Fruit fly (Drosophila melanogaster): Measurements from ENCODE around the gene CG11970.

CG11970 gene

DNA sequence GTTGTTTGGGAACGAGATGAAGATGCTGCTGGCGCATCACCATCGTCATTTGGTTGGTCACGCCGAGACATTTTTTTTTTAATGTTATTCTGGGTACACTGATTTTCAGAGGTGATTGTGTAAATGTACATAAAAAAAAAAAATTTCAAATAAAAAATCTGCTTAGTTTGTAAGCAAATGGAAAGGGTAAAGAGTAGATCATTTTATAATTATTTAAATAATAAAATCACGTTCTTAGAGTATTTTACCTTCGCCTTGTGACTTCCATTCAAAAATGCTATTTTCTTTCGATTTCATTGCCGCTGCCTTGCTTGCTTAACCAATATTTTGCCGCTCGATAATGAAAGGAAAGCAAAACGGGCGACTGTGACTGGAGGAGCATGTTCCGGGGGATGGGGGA lies 5.8 kb upstream of the CG11970 start (continued):
- TF ChIP-seq Gug (GFP tag; IDR thresholded peaks at IDR 0.05) (no peak), esn (GFP tag; optimal IDR thresholded peaks at IDR 0.05) (peak; percentile 88), Blimp-1 (GFP tag; optimal IDR thresholded peaks at IDR 0.05) (peak; percentile 83), CG1621 (tag; optimal IDR thresholded peaks at IDR 0.05) (no peak), fd59A (GFP tag; optimal IDR thresholded peaks at IDR 0.05) (peak; percentile 16), CG11762 (GFP tag; optimal IDR thresholded peaks at IDR 0.05; ENCODE audit: insufficient read depth) (peak; percentile 42), CG34406 (GFP tag; optimal IDR thresholded peaks at IDR 0.05) (peak; percentile 90), CG4318 (GFP tag; optimal IDR thresholded peaks at IDR 0.05) (no peak), Eip78C (GFP tag) (peak; percentile 94), CG8119 (GFP tag; IDR thresholded peaks at IDR 0.05) (peak; percentile 51; the same call in 2 of the 3 replicates), OdsH (GFP tag; optimal IDR thresholded peaks at IDR 0.05) (peak; percentile 73), CG6854 (GFP tag; optimal IDR thresholded peaks at IDR 0.05) (no peak), CG16779 (tag; optimal IDR thresholded peaks at IDR 0.05) (no peak)

DNA sequence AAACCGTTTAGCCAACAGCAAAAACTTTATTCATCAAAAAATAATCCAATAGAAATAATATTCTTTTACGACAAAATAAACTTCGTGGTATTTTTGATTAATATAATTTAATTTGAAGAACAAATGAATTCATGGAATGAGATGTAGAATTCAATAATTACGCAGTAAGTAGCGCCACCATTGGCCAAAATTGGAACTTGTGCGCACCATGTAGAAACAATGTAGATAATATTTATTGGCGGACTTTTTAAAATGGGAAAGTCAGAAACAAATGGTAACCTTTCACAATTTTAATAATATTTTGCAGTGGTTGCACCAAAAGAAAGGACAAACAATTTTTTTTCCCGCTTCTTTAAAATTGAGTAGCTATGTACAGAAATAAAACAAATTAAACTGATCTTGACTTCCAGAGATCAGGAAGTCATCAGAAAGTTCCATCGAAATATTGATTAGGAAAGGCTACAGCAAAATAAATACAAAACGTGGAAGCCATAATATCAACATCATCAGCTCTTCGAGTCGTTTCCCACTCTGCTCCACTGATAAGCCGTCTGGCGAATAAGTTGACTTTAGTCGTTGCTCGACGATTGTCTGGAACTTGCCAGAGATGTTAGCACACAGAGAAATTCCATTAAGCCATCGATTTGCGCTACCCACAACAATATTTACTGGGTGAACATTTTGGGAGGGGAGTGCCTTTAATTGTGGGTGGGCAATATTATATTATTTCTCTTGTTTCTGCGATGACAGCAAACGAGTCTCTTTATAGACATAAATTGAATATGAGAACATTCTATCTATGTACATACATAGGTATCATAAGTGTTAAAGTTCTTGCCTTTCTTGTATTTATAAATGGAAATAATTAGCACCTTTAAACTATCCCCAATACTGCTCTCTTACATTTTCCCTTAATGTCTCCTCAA lies 4.4 kb upstream of the CG11970 start:
- TF ChIP-seq cyc (GFP tag; optimal IDR thresholded peaks at IDR 0.05), result peak; percentile 11
- TF ChIP-seq vri (GFP tag; optimal IDR thresholded peaks at IDR 0.05), result no peak
- peak; percentile 61 for TF ChIP-seq CG15336 (GFP tag; IDR thresholded peaks at IDR 0.05)
- peak; percentile 76 for TF ChIP-seq fkh (GFP tag; optimal IDR thresholded peaks at IDR 0.05)
- peak; percentile 64 for TF ChIP-seq CG8319 (GFP tag; optimal IDR thresholded peaks at IDR 0.05)
- TF ChIP-seq CG31627 (GFP tag; optimal IDR thresholded peaks at IDR 0.05), result peak; percentile 38
- no peak for TF ChIP-seq CG4318 (GFP tag; optimal IDR thresholded peaks at IDR 0.05)
- peak; percentile 11 to 59 for TF ChIP-seq ss (GFP tag; optimal IDR thresholded peaks at IDR 0.05)
- no peak for TF ChIP-seq CG6792 (GFP tag; optimal IDR thresholded peaks at IDR 0.05)
- TF ChIP-seq dsx (GFP tag; optimal IDR thresholded peaks at IDR 0.05; ENCODE audit: poor library complexity, severe bottlenecking), result no peak
- no peak for TF ChIP-seq CG8632 (GFP tag; optimal IDR thresholded peaks at IDR 0.05)
- no peak for TF ChIP-seq Hr38 (GFP tag; optimal IDR thresholded peaks at IDR 0.05)
- TF ChIP-seq lz (GFP tag; optimal IDR thresholded peaks at IDR 0.05), result no peak
- TF ChIP-seq CG8119 (GFP tag; IDR thresholded peaks at IDR 0.05), result peak; percentile 38; the same call in 2 of the 3 replicates
- no peak for TF ChIP-seq acj6 (GFP tag; optimal IDR thresholded peaks at IDR 0.05)
- peak; percentile 49 for TF ChIP-seq CG6808 (GFP tag; optimal IDR thresholded peaks at IDR 0.05)
- TF ChIP-seq CG11902 (GFP tag; optimal IDR thresholded peaks at IDR 0.05), result no peak
- TF ChIP-seq Sox14 (GFP tag; optimal IDR thresholded peaks at IDR 0.05), result no peak
- TF ChIP-seq dac (GFP tag; optimal IDR thresholded peaks at IDR 0.05), result peak; percentile 30
- TF ChIP-seq Hr39 (GFP tag; optimal IDR thresholded peaks at IDR 0.05), result peak; percentile 15
- TF ChIP-seq svp (GFP tag), result peak; percentile 85
- peak; percentile 14 for TF ChIP-seq CG9139 (GFP tag; optimal IDR thresholded peaks at IDR 0.05)
- no peak for TF ChIP-seq CG16779 (tag; optimal IDR thresholded peaks at IDR 0.05)
- peak; percentile 9 for TF ChIP-seq Met (GFP tag; optimal IDR thresholded peaks at IDR 0.05)
- TF ChIP-seq Smox (GFP tag; optimal IDR thresholded peaks at IDR 0.05), result peak; percentile 9
- no peak for TF ChIP-seq Sox15 (GFP tag; optimal IDR thresholded peaks at IDR 0.05)
- TF ChIP-seq pdm3 (GFP tag; optimal IDR thresholded peaks at IDR 0.05), result no peak
- TF ChIP-seq Eip78C (GFP tag), result peak; percentile 33
- TF ChIP-seq CG6854 (GFP tag; optimal IDR thresholded peaks at IDR 0.05), result no peak
- TF ChIP-seq CG6276 (GFP tag; optimal IDR thresholded peaks at IDR 0.05), result peak; percentile 27
- TF ChIP-seq Blimp-1 (GFP tag; optimal IDR thresholded peaks at IDR 0.05), result no peak
- TF ChIP-seq OdsH (GFP tag; optimal IDR thresholded peaks at IDR 0.05), result peak; percentile 8
- TF ChIP-seq Lpt (GFP tag; optimal IDR thresholded peaks at IDR 0.05), result no peak
- peak; percentile 26 for TF ChIP-seq Ets21C (GFP tag; optimal IDR thresholded peaks at IDR 0.05)
- TF ChIP-seq esn (GFP tag; optimal IDR thresholded peaks at IDR 0.05), result peak; percentile 16
